Fruit fly (Drosophila melanogaster): ENCODE data around the gene mew.

The mew gene

dm6 chrX:13214056-13214455 lies 44.2 kb downstream of the mew start (continued):
- TF ChIP-seq grn (GFP tag; optimal IDR thresholded peaks at IDR 0.05) (no peak), Chrac-16 (GFP tag; optimal IDR thresholded peaks at IDR 0.05) (peak; percentile 71), Vsx1 (GFP tag; optimal IDR thresholded peaks at IDR 0.05) (no peak), tio (GFP tag; optimal IDR thresholded peaks at IDR 0.05) (peak; percentile 55), CG6791 (GFP tag; IDR thresholded peaks at IDR 0.05; ENCODE audit: partially characterized antibody) (no peak), Gsc (GFP tag; IDR thresholded peaks at IDR 0.05) (no peak), luna (GFP tag; optimal IDR thresholded peaks at IDR 0.05) (peak; percentile 12), CG10565 (GFP tag; optimal IDR thresholded peaks at IDR 0.05) (no peak), CoRest (tag; optimal IDR thresholded peaks at IDR 0.05) (peak; percentile 60), Atf-2 (GFP tag; optimal IDR thresholded peaks at IDR 0.05) (peak; percentile 72), Atf3 (GFP tag; optimal IDR thresholded peaks at IDR 0.05) (peak; percentile 42), CrebB (tag; optimal IDR thresholded peaks at IDR 0.05) (peak; percentile 1), Taf1 (GFP tag; IDR thresholded peaks at IDR 0.05) (no peak), CG34422 (GFP tag; IDR thresholded peaks at IDR 0.05) (peak; percentile 73), Dek (tag; optimal IDR thresholded peaks at IDR 0.05) (peak; percentile 54), odd (GFP tag; optimal IDR thresholded peaks at IDR 0.05) (no peak), Blimp-1 (GFP tag; optimal IDR thresholded peaks at IDR 0.05) (peak; percentile 57), pb (GFP tag; optimal IDR thresholded peaks at IDR 0.05) (peak; percentile 42), Side (GFP tag; optimal IDR thresholded peaks at IDR 0.05) (peak; percentile 68), Hmr (GFP tag; optimal IDR thresholded peaks at IDR 0.05) (peak; percentile 54), CG14860 (GFP tag; IDR thresholded peaks at IDR 0.05; ENCODE audit: partially characterized antibody) (no peak), CG8388 (GFP tag; optimal IDR thresholded peaks at IDR 0.05) (peak; percentile 58), stwl (tag; optimal IDR thresholded peaks at IDR 0.05) (peak; percentile 52), CG11695 (GFP tag; IDR thresholded peaks at IDR 0.05) (peak; percentile 76), CG12391 (tag; optimal IDR thresholded peaks at IDR 0.05) (peak; percentile 66), crol (GFP tag; IDR thresholded peaks at IDR 0.05) (no peak), CG7987 (GFP tag; optimal IDR thresholded peaks at IDR 0.05) (no peak), TFAM (GFP tag; optimal IDR thresholded peaks at IDR 0.05) (no peak), Mrtf (GFP tag; IDR thresholded peaks at IDR 0.05) (peak; percentile 64; the same call in 2 of the 3 replicates), CkIIα-i1 (GFP tag; IDR thresholded peaks at IDR 0.05) (no peak), CG9932 (GFP tag; IDR thresholded peaks at IDR 0.05) (peak; percentile 69), CG9609 (GFP tag; optimal IDR thresholded peaks at IDR 0.05) (peak; percentile 64), sima (GFP tag; optimal IDR thresholded peaks at IDR 0.05) (peak; percentile 20), CG2116 (GFP tag; optimal IDR thresholded peaks at IDR 0.05) (peak; percentile 27), HmgZ (tag; optimal IDR thresholded peaks at IDR 0.05) (peak; percentile 50), gro (GFP tag; optimal IDR thresholded peaks at IDR 0.05) (peak; percentile 74), ewg (GFP tag; optimal IDR thresholded peaks at IDR 0.05) (peak; percentile 27), CG17829 (tag; optimal IDR thresholded peaks at IDR 0.05) (peak; percentile 47), CG13624 (GFP tag; optimal IDR thresholded peaks at IDR 0.05) (peak; percentile 56), sug (tag; optimal IDR thresholded peaks at IDR 0.05) (no peak), CG3847 (GFP tag; IDR thresholded peaks at IDR 0.05) (peak; percentile 39), Hand (GFP tag; optimal IDR thresholded peaks at IDR 0.05) (no peak), zf30C (GFP tag; optimal IDR thresholded peaks at IDR 0.05) (peak; percentile 96), CG7928 (GFP tag; optimal IDR thresholded peaks at IDR 0.05) (no peak), CG6813 (GFP tag; optimal IDR thresholded peaks at IDR 0.05) (peak; percentile 19), CG7372 (GFP tag; IDR thresholded peaks at IDR 0.05) (0 out of 2 replicates have a peak, but pooled peaks have one; percentile 10), vfl (GFP tag; optimal IDR thresholded peaks at IDR 0.05) (peak; percentile 35), CG12659 (GFP tag; optimal IDR thresholded peaks at IDR 0.05) (peak; percentile 60)
